Fruit fly (Drosophila melanogaster) whole organism, embryonic: ENCODE measurements around the gene tank.

Source experiments
- Abd-B ChIP-seq: fragments of 200-800 bp; sonication (Bioruptor generic); optimal IDR thresholded peaks from 2 replicates; lab custom pipeline; 2018; ENCODE audit warnings: missing biosample characterization, mild to moderate bottlenecking, missing genetic modification characterization, moderate library complexity
- B-H1 ChIP-seq: fragments of 200-800 bp; sonication (Bioruptor generic); IDR thresholded peaks from 3 replicates; pipeline ENCODE4 v1.3.6; 2022; ENCODE audit warnings: missing biosample characterization, missing genetic modification characterization
- BEAF-32 ChIP-seq: fragments of 200-800 bp; sonication (Bioruptor generic); optimal IDR thresholded peaks from 3 replicates; lab custom pipeline; 2017; ENCODE audit warnings: missing biosample characterization, missing genetic modification characterization, mild to moderate bottlenecking, moderate library complexity, missing genetic modification reagents
- CG10321 ChIP-seq: fragments of 200-800 bp; sonication (Bioruptor generic); IDR thresholded peaks from 2 replicates; pipeline ENCODE4 v1.3.6; 2022; ENCODE audit warnings: missing biosample characterization, missing genetic modification characterization
- CG10543 ChIP-seq: fragments of 200-800 bp; sonication (Bioruptor generic); optimal IDR thresholded peaks from 3 replicates; lab custom pipeline; 2017; ENCODE audit warnings: missing biosample characterization, mild to moderate bottlenecking, missing genetic modification characterization, moderate library complexity
- CG12769 ChIP-seq: fragments of 200-800 bp; sonication (Bioruptor generic); optimal IDR thresholded peaks from 2 replicates; lab custom pipeline; 2019; ENCODE audit warnings: missing biosample characterization, mild to moderate bottlenecking, missing genetic modification characterization, moderate library complexity
- CG13296 ChIP-seq: fragments of 200-800 bp; sonication (Bioruptor generic); optimal IDR thresholded peaks from 3 replicates; lab custom pipeline; 2018; ENCODE audit warnings: missing biosample characterization, mild to moderate bottlenecking, missing genetic modification characterization
- CG14965 ChIP-seq: fragments of 200-800 bp; sonication (Bioruptor generic); optimal IDR thresholded peaks from 2 replicates; lab custom pipeline; 2016; ENCODE audit warnings: missing biosample characterization, missing genetic modification characterization, borderline replicate concordance
- CG16815 ChIP-seq: fragments of 200-800 bp; sonication (Bioruptor generic); optimal IDR thresholded peaks from 3 replicates; lab custom pipeline; 2017; ENCODE audit warnings: missing biosample characterization, mild to moderate bottlenecking, missing genetic modification characterization
- CG16863 ChIP-seq: fragments of 200-800 bp; sonication (Bioruptor generic); optimal IDR thresholded peaks from 3 replicates; lab custom pipeline; 2016; ENCODE audit warnings: missing biosample characterization, missing genetic modification characterization
- CG17328 ChIP-seq: fragments of 200-800 bp; sonication (Bioruptor generic); IDR thresholded peaks from 2 replicates; pipeline ENCODE4 v1.3.6; 2022; ENCODE audit warnings: missing biosample characterization, missing genetic modification characterization
- CG2129 ChIP-seq: fragments of 200-800 bp; sonication (Bioruptor generic); IDR thresholded peaks from 2 replicates; pipeline ENCODE4 v1.3.6; 2022; ENCODE audit warnings: missing biosample characterization, missing genetic modification characterization; ENCODE audit not compliant: partially characterized antibody
- CG2889 ChIP-seq: fragments of 200-800 bp; sonication (Bioruptor generic); IDR thresholded peaks from 3 replicates; pipeline ENCODE4 v1.3.6; 2022; ENCODE audit warnings: missing biosample characterization, missing genetic modification characterization
- CG32767 ChIP-seq: fragments of 200-800 bp; sonication (Bioruptor generic); IDR thresholded peaks from 2 replicates; pipeline ENCODE4 v1.3.6; 2022; ENCODE audit warnings: missing biosample characterization, missing genetic modification characterization
- CG34224 ChIP-seq: fragments of 200-800 bp; sonication (Bioruptor generic); IDR thresholded peaks from 3 replicates; pipeline ENCODE4 v1.3.6; 2022; ENCODE audit warnings: missing biosample characterization, missing genetic modification characterization; ENCODE audit not compliant: partially characterized antibody
- CG3995 ChIP-seq: fragments of 200-800 bp; sonication (Bioruptor generic); optimal IDR thresholded peaks from 3 replicates; lab custom pipeline; 2016; ENCODE audit warnings: missing biosample characterization, missing genetic modification characterization
- CG4854 ChIP-seq: fragments of 200-800 bp; sonication (Bioruptor generic); optimal IDR thresholded peaks from 2 replicates; lab custom pipeline; 2016; ENCODE audit warnings: missing biosample characterization, missing genetic modification characterization, inconsistent platforms
- CG6272 ChIP-seq: fragments of 200-800 bp; sonication (Bioruptor generic); IDR thresholded peaks from 2 replicates; pipeline ENCODE4 v1.3.6; 2022; ENCODE audit warnings: missing biosample characterization, missing genetic modification characterization
- CG6791 ChIP-seq: fragments of 200-800 bp; sonication (Bioruptor generic); IDR thresholded peaks from 3 replicates; pipeline ENCODE4 v1.3.6; 2022; ENCODE audit warnings: missing biosample characterization, missing genetic modification characterization; ENCODE audit not compliant: partially characterized antibody
- CG7987 ChIP-seq: fragments of 200-800 bp; sonication (Bioruptor generic); optimal IDR thresholded peaks from 2 replicates; lab custom pipeline; 2018; ENCODE audit warnings: missing biosample characterization, mild to moderate bottlenecking, missing genetic modification characterization, moderate library complexity
- CG8924 ChIP-seq: fragments of 200-800 bp; optimal IDR thresholded peaks from 3 replicates; lab custom pipeline; 2019; ENCODE audit warnings: missing biosample characterization, mild to moderate bottlenecking, missing genetic modification characterization, moderate library complexity
- CG8944 ChIP-seq: fragments of 200-800 bp; sonication (Bioruptor generic); optimal IDR thresholded peaks from 3 replicates; lab custom pipeline; 2016; ENCODE audit warnings: missing biosample characterization, missing genetic modification characterization
- CG9932 ChIP-seq: fragments of 200-800 bp; sonication (Bioruptor generic); IDR thresholded peaks from 2 replicates; pipeline ENCODE4 v1.3.6; 2022; ENCODE audit warnings: missing biosample characterization, missing genetic modification characterization
- Dek ChIP-seq: fragments of 200-800 bp; sonication (Bioruptor generic); optimal IDR thresholded peaks from 3 replicates; lab custom pipeline; 2019; ENCODE audit warnings: missing biosample characterization, mild to moderate bottlenecking, missing genetic modification characterization, moderate library complexity
- Doc3 ChIP-seq: fragments of 200-800 bp; sonication (Bioruptor generic); IDR thresholded peaks from 3 replicates; pipeline ENCODE4 v1.3.6; 2022; ENCODE audit warnings: missing biosample characterization, missing genetic modification characterization; ENCODE audit not compliant: partially characterized antibody
- Elba2 ChIP-seq: fragments of 200-800 bp; sonication (Bioruptor generic); optimal IDR thresholded peaks from 3 replicates; lab custom pipeline; 2016; ENCODE audit warnings: missing biosample characterization, missing genetic modification characterization
- Ets97D ChIP-seq: fragments of 200-800 bp; sonication (Bioruptor generic); optimal IDR thresholded peaks from 3 replicates; lab custom pipeline; 2016; ENCODE audit warnings: missing biosample characterization, missing genetic modification characterization
- Jarid2 ChIP-seq: fragments of 200-800 bp; sonication (Bioruptor generic); optimal IDR thresholded peaks from 3 replicates; lab custom pipeline; 2017; ENCODE audit warnings: mild to moderate bottlenecking, missing biosample characterization, missing genetic modification reagents, missing genetic modification characterization
- Lim3 ChIP-seq: fragments of 200-800 bp; sonication (Bioruptor generic); IDR thresholded peaks from 2 replicates; pipeline ENCODE4 v1.3.6; 2022; ENCODE audit warnings: missing biosample characterization, missing genetic modification characterization
- Lpt ChIP-seq: fragments of >200 bp; optimal IDR thresholded peaks from 2 replicates; lab custom pipeline; 2018; ENCODE audit warnings: missing biosample characterization, missing genetic modification characterization
- Max ChIP-seq: fragments of 200-800 bp; sonication (Bioruptor generic); optimal IDR thresholded peaks from 2 replicates; lab custom pipeline; 2016; ENCODE audit warnings: missing biosample characterization, mild to moderate bottlenecking, missing genetic modification characterization
- Mrtf ChIP-seq: fragments of 200-800 bp; sonication (Bioruptor generic); IDR thresholded peaks from 3 replicates; pipeline ENCODE4 v1.3.6; 2022; ENCODE audit warnings: missing biosample characterization, missing genetic modification characterization
- NC2α ChIP-seq: fragments of 200-800 bp; sonication (Bioruptor generic); optimal IDR thresholded peaks from 2 replicates; lab custom pipeline; 2016; ENCODE audit warnings: missing biosample characterization, missing genetic modification characterization
- Nf-YC ChIP-seq: fragments of 200-800 bp; optimal IDR thresholded peaks from 3 replicates; lab custom pipeline; 2019; ENCODE audit warnings: missing biosample characterization, mild to moderate bottlenecking, missing genetic modification characterization, moderate library complexity
- al ChIP-seq: fragments of 200-800 bp; sonication (Bioruptor generic); IDR thresholded peaks from 2 replicates; pipeline ENCODE4 v1.3.6; 2022; ENCODE audit warnings: missing biosample characterization, missing genetic modification characterization
- danr ChIP-seq: fragments of 200-800 bp; sonication (Bioruptor generic); IDR thresholded peaks from 2 replicates; pipeline ENCODE4 v1.3.6; 2022; ENCODE audit warnings: missing biosample characterization, missing genetic modification characterization
- ewg ChIP-seq: fragments of 200-800 bp; sonication (Bioruptor generic); optimal IDR thresholded peaks from 3 replicates; lab custom pipeline; 2017; ENCODE audit warnings: mild to moderate bottlenecking, missing biosample characterization, missing genetic modification reagents, missing genetic modification characterization
- ftz-f1 ChIP-seq: fragments of 200-800 bp; sonication (Bioruptor generic); optimal IDR thresholded peaks from 2 replicates; lab custom pipeline; 2016; ENCODE audit warnings: missing biosample characterization, missing genetic modification characterization
- gem ChIP-seq: fragments of 200-800 bp; sonication (Bioruptor generic); optimal IDR thresholded peaks from 2 replicates; lab custom pipeline; 2019; ENCODE audit warnings: missing biosample characterization, mild to moderate bottlenecking, missing genetic modification characterization, moderate library complexity
- kah ChIP-seq: fragments of 200-800 bp; sonication (Bioruptor generic); optimal IDR thresholded peaks from 2 replicates; lab custom pipeline; 2018; ENCODE audit warnings: missing biosample characterization, mild to moderate bottlenecking, missing genetic modification characterization
- lbe ChIP-seq: fragments of 200-800 bp; sonication (Bioruptor generic); optimal IDR thresholded peaks from 2 replicates; lab custom pipeline; 2016; ENCODE audit warnings: missing biosample characterization, mild to moderate bottlenecking, missing genetic modification characterization
- mld ChIP-seq: fragments of 200-800 bp; sonication (Bioruptor generic); IDR thresholded peaks from 3 replicates; pipeline ENCODE4 v1.3.6; 2022; ENCODE audit warnings: missing biosample characterization, missing genetic modification characterization; ENCODE audit not compliant: partially characterized antibody
- pita ChIP-seq: fragments of 200-800 bp; sonication (Bioruptor generic); optimal IDR thresholded peaks from 2 replicates; lab custom pipeline; 2017; ENCODE audit warnings: missing biosample characterization, mild to moderate bottlenecking, missing genetic modification characterization
- prd ChIP-seq, 3 experiments: fragments of >200 bp in 2 of 3; fragments of 200-800 bp in 1 of 3; sonication (Bioruptor generic) in 1 of 3; optimal IDR thresholded peaks in 2 of 3; IDR thresholded peaks in 1 of 3; 2 replicates in 2 of 3; 3 replicates in 1 of 3; pipeline versions ENCODE4 v1.3.6 to Lab custom; 2017 to 2022; ENCODE audit warnings: missing biosample characterization in 1 of 3, missing genetic modification characterization in 1 of 3
- psq ChIP-seq: fragments of 200-800 bp; sonication (Bioruptor generic); optimal IDR thresholded peaks from 2 replicates; lab custom pipeline; 2017; ENCODE audit warnings: missing biosample characterization, missing genetic modification characterization
- salm ChIP-seq: fragments of 200-800 bp; sonication (Bioruptor generic); optimal IDR thresholded peaks from 2 replicates; lab custom pipeline; 2018; ENCODE audit warnings: missing biosample characterization, mild to moderate bottlenecking, missing genetic modification characterization
- schlank ChIP-seq: fragments of 200-800 bp; sonication (Bioruptor generic); optimal IDR thresholded peaks from 2 replicates; lab custom pipeline; 2018; ENCODE audit warnings: missing biosample characterization, mild to moderate bottlenecking, missing genetic modification characterization
- sna ChIP-seq: fragments of 200-800 bp; sonication (Bioruptor generic); IDR thresholded peaks from 2 replicates; pipeline ENCODE4 v1.3.6; 2022; ENCODE audit warnings: missing biosample characterization, missing genetic modification characterization; ENCODE audit not compliant: partially characterized antibody
- sug ChIP-seq: fragments of 200-800 bp; optimal IDR thresholded peaks from 2 replicates; lab custom pipeline; 2019; ENCODE audit warnings: missing biosample characterization, mild to moderate bottlenecking, missing genetic modification characterization, moderate library complexity
- unc-4 ChIP-seq: fragments of 200-800 bp; sonication (Bioruptor generic); IDR thresholded peaks from 2 replicates; pipeline ENCODE4 v1.3.6; 2022; ENCODE audit warnings: missing biosample characterization, missing genetic modification characterization; ENCODE audit not compliant: partially characterized antibody

Gene tank

DNA sequence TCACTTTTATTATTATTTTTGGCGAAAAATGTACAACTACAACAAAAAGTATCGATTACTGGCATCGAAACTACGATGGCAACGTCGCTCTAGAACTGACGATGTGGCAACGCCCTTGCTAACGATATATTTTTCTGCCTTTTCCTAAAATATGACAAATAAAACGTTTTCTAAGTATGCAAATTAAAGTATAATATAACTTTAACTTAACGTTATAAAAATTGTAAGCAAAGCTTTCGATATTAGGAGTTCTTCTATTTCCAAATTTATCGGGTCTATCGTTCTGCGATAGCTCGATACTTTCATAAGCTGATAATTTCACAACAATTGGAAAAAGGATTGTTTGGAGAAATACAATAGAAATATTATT lies 45.2 kb upstream of the tank start, which contains the start of the genes Cf2 and CG3008 (continued):
- TF ChIP-seq CG4854 (no peak), Ets97D (GFP tag; lab: Kevin White, UChicago) (peak; percentile 72), ewg (GFP tag; lab: Kevin White, UChicago) (no peak), Dek (no peak), CG34224 (GFP tag; lab: Robert Waterston, UW) (peak; percentile 82), danr (GFP tag; lab: Robert Waterston, UW) (no peak), kah (GFP tag; lab: Kevin White, UChicago) (no peak), CG17328 (GFP tag; lab: Robert Waterston, UW) (no peak), CG13296 (GFP tag; lab: Kevin White, UChicago) (no peak), Lim3 (GFP tag; lab: Robert Waterston, UW) (no peak), prd (optimal IDR thresholded peaks at IDR 0.05; lab: Kevin White, UChicago) (no peak), prd (GFP tag; IDR thresholded peaks at IDR 0.05; lab: Robert Waterston, UW) (no peak), Doc3 (GFP tag; lab: Robert Waterston, UW) (peak; percentile 79), lbe (peak; percentile 12), CG10321 (GFP tag; lab: Robert Waterston, UW) (no peak), unc-4 (GFP tag; lab: Robert Waterston, UW) (peak; percentile 88), CG12769 (no peak), BEAF-32 (GFP tag; lab: Kevin White, UChicago) (peak; percentile 92), sug (tag; lab: Kevin White, UChicago) (peak; percentile 1), NC2α (GFP tag; lab: Kevin White, UChicago) (no peak), Max (GFP tag; lab: Kevin White, UChicago) (no peak), CG6791 (GFP tag; lab: Robert Waterston, UW) (peak; percentile 77), Lpt (GFP tag; lab: Kevin White, UChicago) (no peak), psq (GFP tag; lab: Kevin White, UChicago) (peak; percentile 0), CG8944 (no peak), sna (GFP tag; lab: Robert Waterston, UW) (peak; percentile 71; the same call in 1 of the 2 replicates), salm (no peak), CG10543 (no peak), al (GFP tag; lab: Robert Waterston, UW) (no peak), CG6272 (GFP tag; lab: Robert Waterston, UW) (no peak), B-H1 (GFP tag; lab: Robert Waterston, UW) (no peak), ftz-f1 (GFP tag; lab: Kevin White, UChicago) (peak; percentile 35), CG8924 (tag; lab: Kevin White, UChicago) (peak; percentile 64), schlank (no peak), Abd-B (GFP tag; lab: Kevin White, UChicago) (no peak), pita (GFP tag; lab: Kevin White, UChicago) (no peak), CG32767 (GFP tag; lab: Robert Waterston, UW) (no peak), Elba2 (GFP tag; lab: Kevin White, UChicago) (peak; percentile 45), CG14965 (GFP tag; lab: Kevin White, UChicago) (no peak), Jarid2 (GFP tag; lab: Kevin White, UChicago) (no peak), CG16815 (GFP tag; lab: Kevin White, UChicago) (no peak), mld (peak; percentile 52; the same call in 1 of the 3 replicates), CG7987 (GFP tag; lab: Kevin White, UChicago) (no peak), CG16863 (peak; percentile 100), Nf-YC (tag; lab: Kevin White, UChicago) (peak; percentile 25), gem (tag; lab: Kevin White, UChicago) (no peak), CG9932 (no peak), CG2889 (no peak), CG2129 (GFP tag; lab: Robert Waterston, UW) (peak; percentile 72), Mrtf (GFP tag; lab: Robert Waterston, UW) (no peak), CG3995 (no peak)
